Worm (Caenorhabditis elegans) whole organism, L3 larva: Measurements from ENCODE around the gene cyp-35A5.

Experiments used
- R02D3.7 ChIP-seq: fragments of 150-350 bp; optimal IDR thresholded peaks from 2 replicates; lab custom pipeline; 2014; ENCODE audit warnings: missing biosample characterization, missing genetic modification characterization
- ZK546.5 ChIP-seq: sonication (generic microtip); optimal IDR thresholded peaks from 2 replicates; lab custom pipeline; 2017; ENCODE audit warnings: missing biosample characterization, missing genetic modification characterization
- aly-2 ChIP-seq: fragments of 150-350 bp; optimal IDR thresholded peaks from 2 replicates; lab custom pipeline; 2014; ENCODE audit warnings: missing biosample characterization, missing genetic modification characterization
- ama-1 ChIP-seq: fragments of 150-350 bp; optimal IDR thresholded peaks from 2 replicates; lab custom pipeline; 2018
- ceh-16 ChIP-seq: sonication (generic microtip); optimal IDR thresholded peaks from 2 replicates; lab custom pipeline; 2017; ENCODE audit warnings: missing biosample characterization, missing genetic modification characterization
- ceh-28 ChIP-seq: fragments of 150-350 bp; optimal IDR thresholded peaks from 2 replicates; lab custom pipeline; 2014; ENCODE audit warnings: missing biosample characterization, missing genetic modification reagents, missing genetic modification characterization
- ceh-82 ChIP-seq: fragments of 150-350 bp; optimal IDR thresholded peaks from 2 replicates; lab custom pipeline; 2014; ENCODE audit warnings: missing biosample characterization, missing genetic modification characterization
- ceh-9 ChIP-seq: sonication (generic microtip); optimal IDR thresholded peaks from 2 replicates; lab custom pipeline; 2018; ENCODE audit warnings: missing biosample characterization, missing genetic modification characterization
- daf-12 ChIP-seq: fragments of 150-350 bp; optimal IDR thresholded peaks from 2 replicates; lab custom pipeline; 2014; ENCODE audit warnings: missing biosample characterization, missing genetic modification reagents, missing genetic modification characterization
- elt-1 ChIP-seq: fragments of 150-350 bp; optimal IDR thresholded peaks from 2 replicates; lab custom pipeline; 2014; ENCODE audit warnings: missing biosample characterization, missing genetic modification characterization
- elt-2 ChIP-seq: sonication (generic microtip); optimal IDR thresholded peaks from 2 replicates; lab custom pipeline; 2016; ENCODE audit warnings: missing genetic modification reagents, mild to moderate bottlenecking, missing genetic modification characterization, missing compliant biosample characterization
- elt-3 ChIP-seq, 3 experiments: fragments of 150-350 bp in 1 of 3; sonication (generic microtip) in 2 of 3; optimal IDR thresholded peaks; 2 replicates in 2 of 3; 4 replicates in 1 of 3; lab custom pipeline; 2014 to 2017; ENCODE audit warnings: missing biosample characterization in 3 of 3, missing genetic modification characterization in 3 of 3
- fkh-2 ChIP-seq: fragments of 150-350 bp; optimal IDR thresholded peaks from 2 replicates; lab custom pipeline; 2014; ENCODE audit warnings: missing biosample characterization, missing genetic modification reagents, missing genetic modification characterization
- fos-1 ChIP-seq: fragments of 150-350 bp; optimal IDR thresholded peaks from 2 replicates; lab custom pipeline; 2014; ENCODE audit warnings: missing biosample characterization, missing genetic modification characterization
- jun-1 ChIP-seq: fragments of 150-350 bp; optimal IDR thresholded peaks from 2 replicates; lab custom pipeline; 2014; ENCODE audit warnings: missing biosample characterization, missing genetic modification reagents, missing genetic modification characterization
- lin-39 ChIP-seq: fragments of 150-350 bp; optimal IDR thresholded peaks from 2 replicates; lab custom pipeline; 2018; ENCODE audit warnings: missing biosample characterization, missing genetic modification reagents, missing genetic modification characterization
- lsy-12 ChIP-seq: sonication (generic microtip); optimal IDR thresholded peaks from 2 replicates; lab custom pipeline; 2016; ENCODE audit warnings: mild to moderate bottlenecking, missing genetic modification characterization, missing compliant biosample characterization
- mdl-1 ChIP-seq: fragments of 150-350 bp; optimal IDR thresholded peaks from 2 replicates; lab custom pipeline; 2014; ENCODE audit warnings: missing biosample characterization, missing genetic modification characterization
- mml-1 ChIP-seq: fragments of 150-350 bp; sonication (generic microtip); optimal IDR thresholded peaks from 3 replicates; lab custom pipeline; 2014; ENCODE audit warnings: missing biosample characterization, missing genetic modification characterization
- nhr-11 ChIP-seq: fragments of 150-350 bp; optimal IDR thresholded peaks from 2 replicates; lab custom pipeline; 2014; ENCODE audit warnings: missing biosample characterization, missing genetic modification characterization
- nhr-12 ChIP-seq: fragments of 150-350 bp; optimal IDR thresholded peaks from 2 replicates; lab custom pipeline; 2014; ENCODE audit warnings: missing biosample characterization, missing genetic modification characterization
- nhr-23 ChIP-seq: fragments of 150-350 bp; optimal IDR thresholded peaks from 2 replicates; lab custom pipeline; 2014; ENCODE audit warnings: missing biosample characterization, missing genetic modification reagents, missing genetic modification characterization
- nhr-25 ChIP-seq: sonication (generic microtip); optimal IDR thresholded peaks from 2 replicates; lab custom pipeline; 2017; ENCODE audit warnings: missing biosample characterization, missing genetic modification characterization
- nhr-43 ChIP-seq: sonication (generic microtip); optimal IDR thresholded peaks from 2 replicates; lab custom pipeline; 2016; ENCODE audit warnings: mild to moderate bottlenecking, missing genetic modification characterization, missing compliant biosample characterization; ENCODE audit not compliant: poor library complexity, severe bottlenecking
- nhr-77 ChIP-seq: fragments of 150-350 bp; optimal IDR thresholded peaks from 2 replicates; lab custom pipeline; 2014; ENCODE audit warnings: missing biosample characterization, missing genetic modification characterization
- pqm-1 ChIP-seq: fragments of 150-350 bp; optimal IDR thresholded peaks from 2 replicates; lab custom pipeline; 2017; ENCODE audit warnings: missing biosample characterization, missing genetic modification characterization, inconsistent platforms
- sea-2 ChIP-seq: fragments of 150-350 bp; sonication (generic microtip); optimal IDR thresholded peaks from 4 replicates; lab custom pipeline; 2014; ENCODE audit warnings: missing biosample characterization, missing genetic modification reagents, missing genetic modification characterization
- skn-1 ChIP-seq: fragments of 150-350 bp; optimal IDR thresholded peaks from 2 replicates; lab custom pipeline; 2014; ENCODE audit warnings: missing biosample characterization, missing genetic modification characterization
- snpc-4 ChIP-seq: fragments of 150-350 bp; optimal IDR thresholded peaks from 2 replicates; lab custom pipeline; 2014; ENCODE audit warnings: missing biosample characterization, missing genetic modification characterization
- tbx-2 ChIP-seq: sonication (generic microtip); optimal IDR thresholded peaks from 2 replicates; lab custom pipeline; 2016; ENCODE audit warnings: mild to moderate bottlenecking, missing genetic modification characterization, missing compliant biosample characterization
- unc-39 ChIP-seq: sonication (generic microtip); optimal IDR thresholded peaks from 4 replicates; lab custom pipeline; 2017; ENCODE audit warnings: missing biosample characterization, missing genetic modification characterization
- unc-62 ChIP-seq: fragments of 150-350 bp; sonication (generic microtip); optimal IDR thresholded peaks from 4 replicates; lab custom pipeline; 2014; ENCODE audit warnings: missing biosample characterization, missing genetic modification reagents, missing genetic modification characterization
- zag-1 ChIP-seq: fragments of 150-350 bp; optimal IDR thresholded peaks from 2 replicates; lab custom pipeline; 2014; ENCODE audit warnings: missing biosample characterization, missing genetic modification characterization
- ztf-11 ChIP-seq: fragments of 150-350 bp; optimal IDR thresholded peaks from 2 replicates; lab custom pipeline; 2014; ENCODE audit warnings: missing biosample characterization, missing genetic modification characterization
- ztf-4 ChIP-seq: fragments of 150-350 bp; optimal IDR thresholded peaks from 2 replicates; lab custom pipeline; 2014; ENCODE audit warnings: missing biosample characterization, missing genetic modification characterization

The cyp-35A5 gene

ce11 chrV:3919289-3919688, 16.8 kb upstream of the cyp-35A5 start, which contains the start of gene srx-66:
TSS of gene srx-66 (plus strand) at chrV:3919589.
- TF ChIP-seq ZK546.5, result no peak
- TF ChIP-seq nhr-23 (tag; lab: Kevin White, UChicago), result no peak
- TF ChIP-seq aly-2 (tag; lab: Kevin White, UChicago), result no peak
- no peak for TF ChIP-seq unc-62
- no peak for TF ChIP-seq unc-39 (tag; lab: Kevin White, UChicago)
- no peak for TF ChIP-seq mdl-1 (tag; lab: Kevin White, UChicago)
- no peak for TF ChIP-seq ceh-28 (tag; lab: Kevin White, UChicago)
- TF ChIP-seq lin-39, result no peak
- TF ChIP-seq fkh-2 (tag; lab: Kevin White, UChicago), result no peak
- TF ChIP-seq nhr-11, result no peak
- no peak for TF ChIP-seq elt-1
- no peak for TF ChIP-seq tbx-2 (tag; lab: Kevin White, UChicago)
- no peak for TF ChIP-seq ztf-4 (tag; lab: Kevin White, UChicago)
- TF ChIP-seq ama-1 (lab: Kevin White, UChicago), result no peak
- TF ChIP-seq sea-2 (GFP tag; lab: Kevin White, UChicago), result no peak
- TF ChIP-seq elt-2 (tag; lab: Kevin White, UChicago), result no peak
- no peak for TF ChIP-seq skn-1

- TF ChIP-seq nhr-77, result no peak
- TF ChIP-seq ceh-9 (tag; lab: Kevin White, UChicago), result no peak
- no peak for TF ChIP-seq ama-1 (lab: Kevin White, UChicago)
- no peak for TF ChIP-seq snpc-4
- no peak for TF ChIP-seq unc-39 (tag; lab: Kevin White, UChicago)
- TF ChIP-seq ceh-28 (tag; lab: Kevin White, UChicago), result no peak
- no peak for TF ChIP-seq ztf-4 (tag; lab: Kevin White, UChicago)
- no peak for TF ChIP-seq aly-2 (tag; lab: Kevin White, UChicago)
- TF ChIP-seq elt-3 (tag; optimal IDR thresholded peaks at IDR 0.05; lab: Kevin White, UChicago), result no peak
- TF ChIP-seq tbx-2 (tag; lab: Kevin White, UChicago), result no peak
- no peak for TF ChIP-seq daf-12 (tag; lab: Kevin White, UChicago)
- TF ChIP-seq nhr-12 (tag; lab: Kevin White, UChicago), result no peak
- no peak for TF ChIP-seq ceh-82 (tag; lab: Kevin White, UChicago)
- no peak for TF ChIP-seq zag-1 (tag; lab: Kevin White, UChicago)
Observed at ce11 chrV:3921635-3922034, 14.5 kb upstream of the cyp-35A5 start, which contains the start of gene srx-65. TSS of gene srx-65 (plus strand) at chrV:3921935.

- no peak for TF ChIP-seq mml-1
- no peak for TF ChIP-seq fkh-2 (tag; lab: Kevin White, UChicago)
- TF ChIP-seq lin-39, result no peak
- no peak for TF ChIP-seq pqm-1 (tag; lab: Kevin White, UChicago)
- TF ChIP-seq snpc-4, result no peak
- TF ChIP-seq ceh-16 (tag; lab: Kevin White, UChicago), result no peak
- TF ChIP-seq aly-2 (tag; lab: Kevin White, UChicago), result no peak
- no peak for TF ChIP-seq unc-39 (tag; lab: Kevin White, UChicago)
- no peak for TF ChIP-seq ceh-9 (tag; lab: Kevin White, UChicago)
- TF ChIP-seq jun-1, result no peak
- TF ChIP-seq nhr-23 (tag; lab: Kevin White, UChicago), result no peak
- no peak for TF ChIP-seq ztf-11
- no peak for TF ChIP-seq ceh-82 (tag; lab: Kevin White, UChicago)
- no peak for TF ChIP-seq skn-1
- TF ChIP-seq lsy-12, result no peak
Observed at ce11 chrV:3922547-3922946, 13.6 kb upstream of the cyp-35A5 start.

- TF ChIP-seq unc-62 (no peak), R02D3.7 (tag; lab: Kevin White, UChicago) (no peak), aly-2 (tag; lab: Kevin White, UChicago) (no peak), ceh-9 (tag; lab: Kevin White, UChicago) (no peak), unc-39 (tag; lab: Kevin White, UChicago) (no peak), elt-3 (tag; optimal IDR thresholded peaks at IDR 0.05; lab: Kevin White, UChicago) (no peak), nhr-12 (tag; lab: Kevin White, UChicago) (no peak), nhr-43 (tag; lab: Kevin White, UChicago) (no peak), fos-1 (tag; lab: Kevin White, UChicago) (no peak), snpc-4 (no peak), daf-12 (tag; lab: Kevin White, UChicago) (no peak), nhr-25 (tag; lab: Kevin White, UChicago) (no peak), sea-2 (GFP tag; lab: Kevin White, UChicago) (no peak), ztf-4 (tag; lab: Kevin White, UChicago) (no peak)
Observed at ce11 chrV:3927522-3927921, 8.6 kb upstream of the cyp-35A5 start.
